Worm (Caenorhabditis elegans) whole organism, early embryonic: ENCODE measurements around the gene arrd-10.

Source experiments
- F13C5.2 ChIP-seq: sonication (generic microtip); optimal IDR thresholded peaks from 2 replicates; lab custom pipeline; 2017; ENCODE audit warnings: mild to moderate bottlenecking, missing genetic modification characterization, inconsistent platforms, missing compliant biosample characterization
- aly-1 ChIP-seq: sonication (generic microtip); optimal IDR thresholded peaks from 2 replicates; lab custom pipeline; 2016; ENCODE audit warnings: missing genetic modification characterization, missing compliant biosample characterization
- ama-1 ChIP-seq: fragments of 150-350 bp; optimal IDR thresholded peaks from 2 replicates; lab custom pipeline; 2014
- flt-1 ChIP-seq: fragments of 200-800 bp; sonication (Bioruptor generic); IDR thresholded peaks from 2 replicates; pipeline ENCODE4 v1.3.6; 2022; ENCODE audit warnings: missing genetic modification characterization, missing compliant biosample characterization
- hmg-4 ChIP-seq: fragments of 200-800 bp; sonication (Bioruptor generic); optimal IDR thresholded peaks from 2 replicates; lab custom pipeline; 2018; ENCODE audit warnings: mild to moderate bottlenecking, missing genetic modification characterization, missing compliant biosample characterization
- hnd-1 ChIP-seq: sonication (generic microtip); optimal IDR thresholded peaks from 2 replicates; lab custom pipeline; 2016; ENCODE audit warnings: missing genetic modification characterization, missing compliant biosample characterization
- pes-1 ChIP-seq: fragments of 200-800 bp; sonication (Bioruptor generic); IDR thresholded peaks from 2 replicates; pipeline ENCODE4 v1.3.6; 2022; ENCODE audit warnings: missing genetic modification reagents, missing genetic modification characterization, missing compliant biosample characterization
- scrt-1 ChIP-seq: fragments of 200-800 bp; sonication (Bioruptor generic); IDR thresholded peaks from 2 replicates; pipeline ENCODE4 v1.3.6; 2022; ENCODE audit warnings: missing genetic modification characterization, missing compliant biosample characterization
- sea-1 ChIP-seq: fragments of 200-800 bp; sonication (Bioruptor generic); conservative IDR thresholded peaks from 2 replicates; pipeline ENCODE4 v1.3.6; 2022; ENCODE audit warnings: missing genetic modification characterization, missing compliant biosample characterization
- tbx-11 ChIP-seq: fragments of 200-800 bp; sonication (Bioruptor generic); IDR thresholded peaks from 2 replicates; pipeline ENCODE4 v1.3.6; 2022; ENCODE audit warnings: missing genetic modification characterization, missing compliant biosample characterization
- tra-4 ChIP-seq: sonication (generic microtip); optimal IDR thresholded peaks from 2 replicates; lab custom pipeline; 2017; ENCODE audit warnings: missing genetic modification characterization, missing compliant biosample characterization

- no peak for TF ChIP-seq pes-1
- TF ChIP-seq ama-1 = no peak
- TF ChIP-seq hmg-4 (GFP tag; lab: Kevin White, UChicago) = no peak
- no peak for TF ChIP-seq F13C5.2 (tag; lab: Kevin White, UChicago)
- TF ChIP-seq hnd-1 (tag; lab: Kevin White, UChicago) = no peak
- TF ChIP-seq scrt-1 = no peak
- TF ChIP-seq flt-1 (GFP tag; lab: Robert Waterston, UW) = no peak
- no peak for TF ChIP-seq sea-1 (GFP tag; lab: Robert Waterston, UW)
- TF ChIP-seq aly-1 (tag; lab: Kevin White, UChicago) = no peak
- TF ChIP-seq tbx-11 (GFP tag; lab: Robert Waterston, UW) = no peak
- no peak for TF ChIP-seq tra-4 (tag; lab: Kevin White, UChicago)
Observed at ce11 chrII:12923225-12923624, 16.7 kb upstream of the arrd-10 start.
